Fruit fly (Drosophila melanogaster) S2 (cell line): ENCODE measurements around the gene Muc68Ca.

Experiments
- CG8478 ChIP-seq: fragments of >200 bp; optimal IDR thresholded peaks from 2 replicates; lab custom pipeline; 2018
- CTCF ChIP-seq, 2 experiments: fragments of >200 bp; optimal IDR thresholded peaks; 2 replicates each; lab custom pipeline; 2018

dm6 chr3L:11624281-11624680 is 4.4 kb upstream of the Muc68Ca start, which contains the start of gene Akr1B:
- no peak for TF ChIP-seq CTCF (optimal IDR thresholded peaks at IDR 0.05; lab: Kevin White, UChicago)
- no peak for TF ChIP-seq CG8478 (lab: Kevin White, UChicago)
